Fruit fly (Drosophila melanogaster): ENCODE results near the gene CG12229.
A peak's percentile ranks its signal among the peaks of the same experiment; 100 is the strongest.

CG12229 gene

dm6 chr3L:17404646-17405045 is 31.6 kb downstream of the CG12229 start (continued):
- no peak for TF ChIP-seq CG7745 (tag; optimal IDR thresholded peaks at IDR 0.05)
- TF ChIP-seq Hsf (GFP tag; optimal IDR thresholded peaks at IDR 0.05), result peak; percentile 27
- peak in 1 of 2 experiments; percentile 25 for TF ChIP-seq Hr51 (GFP tag; optimal IDR thresholded peaks at IDR 0.05)
- TF ChIP-seq amos (GFP tag; IDR thresholded peaks at IDR 0.05; ENCODE audit: partially characterized antibody), result no peak
- no peak for TF ChIP-seq CG17568 (GFP tag; optimal IDR thresholded peaks at IDR 0.05)
- no peak for TF ChIP-seq Mad (GFP tag; optimal IDR thresholded peaks at IDR 0.05)
- peak; percentile 33; the same call in 1 of the 2 replicates for TF ChIP-seq Rfx (GFP tag; IDR thresholded peaks at IDR 0.05)
- TF ChIP-seq unc-4 (GFP tag; IDR thresholded peaks at IDR 0.05; ENCODE audit: partially characterized antibody), result no peak
- TF ChIP-seq Bgb (GFP tag; IDR thresholded peaks at IDR 0.05; ENCODE audit: partially characterized antibody), result no peak
- TF ChIP-seq peb (GFP tag; IDR thresholded peaks at IDR 0.05), result no peak
- TF ChIP-seq HHEX (GFP tag; optimal IDR thresholded peaks at IDR 0.05), result peak; percentile 28
- peak; percentile 65 for TF ChIP-seq CG2678 (tag; optimal IDR thresholded peaks at IDR 0.05)
- TF ChIP-seq MBD-R2 (GFP tag; IDR thresholded peaks at IDR 0.05), result no peak
- TF ChIP-seq emc (GFP tag; optimal IDR thresholded peaks at IDR 0.05), result no peak
- TF ChIP-seq Lhr (GFP tag; optimal IDR thresholded peaks at IDR 0.05), result no peak
- TF ChIP-seq CG14014 (GFP tag; IDR thresholded peaks at IDR 0.05), result no peak
- TF ChIP-seq HLH3B (GFP tag; IDR thresholded peaks at IDR 0.05), result peak; percentile 51
- no peak for TF ChIP-seq HLH4C (GFP tag; IDR thresholded peaks at IDR 0.05; ENCODE audit: partially characterized antibody)
- no peak for TF ChIP-seq CG12236 (GFP tag; optimal IDR thresholded peaks at IDR 0.05)
- no peak for TF ChIP-seq CG1603 (tag; optimal IDR thresholded peaks at IDR 0.05)
- no peak for TF ChIP-seq Hmx (GFP tag; optimal IDR thresholded peaks at IDR 0.05)
- no peak for TF ChIP-seq CG2129 (GFP tag; IDR thresholded peaks at IDR 0.05; ENCODE audit: partially characterized antibody)
- TF ChIP-seq bowl (GFP tag; IDR thresholded peaks at IDR 0.05), result no peak
- no peak for TF ChIP-seq hth (optimal IDR thresholded peaks at IDR 0.05)
- no peak for TF ChIP-seq ttk (GFP tag; IDR thresholded peaks at IDR 0.05)
- no peak for TF ChIP-seq danr (GFP tag; IDR thresholded peaks at IDR 0.05)
- no peak for TF ChIP-seq kay (GFP tag; optimal IDR thresholded peaks at IDR 0.05)
- TF ChIP-seq dm (GFP tag; optimal IDR thresholded peaks at IDR 0.05), result no peak
- no peak for TF ChIP-seq Hmr (GFP tag; optimal IDR thresholded peaks at IDR 0.05)
- no peak for TF ChIP-seq CG10543 (GFP tag; optimal IDR thresholded peaks at IDR 0.05)
- TF ChIP-seq CG11085 (GFP tag; IDR thresholded peaks at IDR 0.05), result no peak
- no peak for TF ChIP-seq CG2875 (GFP tag; optimal IDR thresholded peaks at IDR 0.05)
- TF ChIP-seq stwl (tag; optimal IDR thresholded peaks at IDR 0.05), result no peak
- TF ChIP-seq jumu (GFP tag; optimal IDR thresholded peaks at IDR 0.05), result no peak
- no peak for TF ChIP-seq Stat92E (GFP tag; optimal IDR thresholded peaks at IDR 0.05)
- TF ChIP-seq CrebB (tag; optimal IDR thresholded peaks at IDR 0.05), result no peak
- TF ChIP-seq wek (GFP tag; optimal IDR thresholded peaks at IDR 0.05), result no peak
- no peak for TF ChIP-seq aop (GFP tag; IDR thresholded peaks at IDR 0.05)
- TF ChIP-seq exex (tag; optimal IDR thresholded peaks at IDR 0.05), result no peak
- no peak for TF ChIP-seq NfI (GFP tag; optimal IDR thresholded peaks at IDR 0.05)
- TF ChIP-seq gcm2 (GFP tag; optimal IDR thresholded peaks at IDR 0.05), result no peak
- no peak for TF ChIP-seq maf-S (GFP tag; optimal IDR thresholded peaks at IDR 0.05)
- peak; percentile 31 for TF ChIP-seq CG4424 (GFP tag; optimal IDR thresholded peaks at IDR 0.05)
- TF ChIP-seq CG18619 (GFP tag; optimal IDR thresholded peaks at IDR 0.05), result no peak
- TF ChIP-seq dysf (GFP tag; IDR thresholded peaks at IDR 0.05), result no peak
- peak; percentile 3 for TF ChIP-seq shn (GFP tag; optimal IDR thresholded peaks at IDR 0.05)
- no peak for TF ChIP-seq CG11695 (GFP tag; IDR thresholded peaks at IDR 0.05)
- TF ChIP-seq Nf-YA (GFP tag; IDR thresholded peaks at IDR 0.05), result no peak
- TF ChIP-seq hb (GFP tag; IDR thresholded peaks at IDR 0.05; ENCODE audit: partially characterized antibody), result no peak
- TF ChIP-seq CG6654 (GFP tag; optimal IDR thresholded peaks at IDR 0.05), result peak; percentile 9
- TF ChIP-seq sens (GFP tag), result peak; percentile 76
